Worm (Caenorhabditis elegans): ENCODE measurements around the gene C08F8.6.

Gene C08F8.6

DNA sequence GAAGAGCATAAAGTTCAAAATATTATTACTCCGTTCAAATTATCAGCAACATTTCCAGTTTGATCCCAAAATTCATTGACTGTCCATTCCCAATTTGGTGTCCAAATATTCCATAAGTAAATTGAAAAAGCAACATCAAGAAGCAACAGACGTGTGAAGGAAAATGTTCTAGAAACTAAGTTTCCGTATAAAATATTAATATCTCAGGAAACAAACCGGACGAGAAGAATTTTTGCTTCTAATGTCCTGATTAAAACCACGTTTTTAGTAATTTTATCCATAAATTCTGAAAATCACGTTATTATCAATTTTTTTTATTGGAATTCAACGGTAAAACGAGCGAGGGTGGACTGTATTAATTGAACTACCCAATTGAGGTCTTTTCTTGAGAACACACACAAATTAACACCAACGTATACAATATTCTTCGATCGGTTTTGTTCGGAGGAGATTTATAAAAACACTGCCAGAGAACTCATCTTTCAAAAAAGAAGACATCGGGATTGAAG is 17.7 kb downstream of the C08F8.6 start, which contains the start of gene pigq-1:
pigq-1 (minus strand) TSS at position 286 of the 509 bp plus-strand sequence.
- TF ChIP-seq dpff-1 (tag; optimal IDR thresholded peaks at IDR 0.05) (peak; percentile 95), ekl-4 (GFP tag; IDR thresholded peaks at IDR 0.05) (peak; percentile 53; the same call in 1 of the 2 replicates), F52B5.7 (tag; optimal IDR thresholded peaks at IDR 0.05) (no peak), K12H6.12 (tag; optimal IDR thresholded peaks at IDR 0.05) (no peak), nhr-90 (tag; optimal IDR thresholded peaks at IDR 0.05) (no peak), snpc-1.3 (tag; optimal IDR thresholded peaks at IDR 0.05; ENCODE audit: insufficient read depth) (peak; percentile 72), nhr-120 (GFP tag; IDR thresholded peaks at IDR 0.05) (no peak), lin-54 (GFP tag; optimal IDR thresholded peaks at IDR 0.05) (no peak), atf-7 (tag; optimal IDR thresholded peaks at IDR 0.05) (peak; percentile 71), rec-8 (tag; optimal IDR thresholded peaks at IDR 0.05) (peak; percentile 19 to 39), akir-1 (GFP tag; optimal IDR thresholded peaks at IDR 0.05) (no peak), madf-8 (GFP tag; conservative IDR thresholded peaks at IDR 0.05) (no peak), aptf-2 (GFP tag; conservative IDR thresholded peaks at IDR 0.05) (no peak), Y79H2A.3 (GFP tag; conservative IDR thresholded peaks at IDR 0.05) (no peak), lin-26 (GFP tag; IDR thresholded peaks at IDR 0.05) (peak; percentile 63), lsy-27 (tag; optimal IDR thresholded peaks at IDR 0.05; ENCODE audit: borderline replicate concordance, insufficient read depth) (no peak), mel-28 (tag; optimal IDR thresholded peaks at IDR 0.05; ENCODE audit: borderline replicate concordance) (no peak), egl-44 (GFP tag; IDR thresholded peaks at IDR 0.05) (no peak), T07F8.4 (tag; optimal IDR thresholded peaks at IDR 0.05) (no peak), snpc-1.1 (tag; optimal IDR thresholded peaks at IDR 0.05; ENCODE audit: insufficient read depth) (peak; percentile 51), nhr-27 (tag; optimal IDR thresholded peaks at IDR 0.05) (peak; percentile 30), ets-4 (GFP tag; optimal IDR thresholded peaks at IDR 0.05) (no peak), ceh-27 (GFP tag; optimal IDR thresholded peaks at IDR 0.05) (no peak), pbrm-1 (GFP tag; IDR thresholded peaks at IDR 0.05) (no peak), F37B4.10 (GFP tag; IDR thresholded peaks at IDR 0.05) (no peak), F57C9.4 (tag; optimal IDR thresholded peaks at IDR 0.05) (peak; percentile 80), Y95B8A.8 (GFP tag; IDR thresholded peaks at IDR 0.05) (0 out of 2 replicates have a peak, but pooled peaks have one; percentile 36), B0035.1 (tag; optimal IDR thresholded peaks at IDR 0.05) (peak; percentile 74), F22D6.2 (tag; optimal IDR thresholded peaks at IDR 0.05) (no peak), nhr-80 (tag; optimal IDR thresholded peaks at IDR 0.05) (no peak), bed-1 (GFP tag; IDR thresholded peaks at IDR 0.05) (no peak), tbx-9 (tag; optimal IDR thresholded peaks at IDR 0.05; ENCODE audit: borderline replicate concordance) (no peak), nfya-2 (GFP tag; IDR thresholded peaks at IDR 0.05) (no peak), mcd-1 (GFP tag; IDR thresholded peaks at IDR 0.05) (no peak), mxl-1 (tag; optimal IDR thresholded peaks at IDR 0.05) (peak; percentile 22), ceh-40 (GFP tag; IDR thresholded peaks at IDR 0.05) (no peak), egl-18 (GFP tag; IDR thresholded peaks at IDR 0.05) (no peak), lag-1 (GFP tag; IDR thresholded peaks at IDR 0.05) (no peak), C06A6.2 (GFP tag; conservative IDR thresholded peaks at IDR 0.05) (no peak), attf-6 (GFP tag; IDR thresholded peaks at IDR 0.05) (no peak), athp-1 (tag; optimal IDR thresholded peaks at IDR 0.05) (peak; percentile 52), F10E7.11 (tag; optimal IDR thresholded peaks at IDR 0.05) (peak; percentile 37), dpl-1 (GFP tag; optimal IDR thresholded peaks at IDR 0.05) (no peak), mes-4 (tag; optimal IDR thresholded peaks at IDR 0.05) (no peak), ceh-79 (tag; optimal IDR thresholded peaks at IDR 0.05) (no peak), sea-2 (GFP tag; IDR thresholded peaks at IDR 0.05) (no peak), let-526 (GFP tag; IDR thresholded peaks at IDR 0.05) (no peak), ztf-28 (GFP tag; IDR thresholded peaks at IDR 0.05) (no peak), ztf-3 (GFP tag; optimal IDR thresholded peaks at IDR 0.05) (peak; percentile 43)

Data from whole organism, young adult.